Fruit fly (Drosophila melanogaster) whole organism, adult: Measurements from ENCODE around the gene CG7653.

Experiments
- CG11617 ChIP-seq: fragments of 200-800 bp; sonication (Bioruptor generic); optimal IDR thresholded peaks from 2 replicates; lab custom pipeline; 2017; ENCODE audit warnings: mild to moderate bottlenecking, missing biosample characterization, missing genetic modification reagents, missing genetic modification characterization
- Crg-1 ChIP-seq: fragments of 200-800 bp; sonication (Bioruptor generic); optimal IDR thresholded peaks from 2 replicates; lab custom pipeline; 2016; ENCODE audit warnings: missing biosample characterization, missing genetic modification characterization
- Mnt ChIP-seq: fragments of 200-800 bp; sonication (Bioruptor generic); optimal IDR thresholded peaks from 2 replicates; lab custom pipeline; 2016; ENCODE audit warnings: missing biosample characterization, mild to moderate bottlenecking, missing genetic modification characterization
- bab1 ChIP-seq: fragments of 200-800 bp; sonication (Bioruptor generic); optimal IDR thresholded peaks from 3 replicates; lab custom pipeline; 2019; ENCODE audit warnings: missing biosample characterization, mild to moderate bottlenecking, missing genetic modification characterization, moderate library complexity

dm6 chr2L:15909826-15910225 is 29.9 kb upstream of the CG7653 start:
- TF ChIP-seq CG11617 (GFP tag; lab: Kevin White, UChicago) = no peak
- no peak for TF ChIP-seq Mnt
- no peak for TF ChIP-seq Crg-1
- TF ChIP-seq bab1 (GFP tag; lab: Kevin White, UChicago) = no peak
